Worm (Caenorhabditis elegans): ENCODE measurements around the gene C35C5.8.

DNA sequence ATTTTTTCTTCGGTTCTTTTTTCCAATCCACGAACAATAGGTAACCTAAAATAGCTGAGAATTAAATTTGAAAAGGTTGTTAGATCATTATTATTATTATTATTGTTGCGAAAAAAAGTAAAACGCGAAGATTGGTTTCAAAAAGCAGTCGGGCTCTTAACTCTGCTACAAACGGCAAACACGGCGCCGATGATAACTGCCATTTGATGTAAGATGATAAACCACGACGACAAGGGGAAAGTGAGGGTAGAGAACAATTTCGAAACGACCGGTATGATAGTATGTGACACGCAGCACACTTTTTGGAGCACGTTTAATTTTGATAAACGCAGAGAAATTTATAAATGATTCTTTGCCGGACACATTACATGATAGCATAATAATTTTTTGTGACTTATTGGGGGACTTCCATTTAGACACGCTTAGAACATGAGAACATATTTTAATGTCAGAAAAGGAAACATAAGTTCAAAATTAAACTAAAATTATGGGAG is 14.3 kb upstream of the C35C5.8 start, which contains the start of gene hpo-34:
- no peak for TF ChIP-seq snpc-4 (tag; optimal IDR thresholded peaks at IDR 0.05)
- no peak for TF ChIP-seq elt-3 (tag; optimal IDR thresholded peaks at IDR 0.05)
- no peak for TF ChIP-seq mep-1 (tag; optimal IDR thresholded peaks at IDR 0.05)
- no peak for TF ChIP-seq unc-39 (tag; optimal IDR thresholded peaks at IDR 0.05)
- no peak for TF ChIP-seq nhr-28 (tag; optimal IDR thresholded peaks at IDR 0.05)
- no peak for TF ChIP-seq ztf-11 (tag; optimal IDR thresholded peaks at IDR 0.05)
- TF ChIP-seq unc-62 (GFP tag; optimal IDR thresholded peaks at IDR 0.05) = no peak
- TF ChIP-seq lsy-2 (tag; optimal IDR thresholded peaks at IDR 0.05) = no peak
- no peak for TF ChIP-seq lin-13 (tag; optimal IDR thresholded peaks at IDR 0.05)
- no peak for TF ChIP-seq elt-1 (tag; optimal IDR thresholded peaks at IDR 0.05; ENCODE audit: borderline replicate concordance, insufficient read depth)
- no peak for TF ChIP-seq pha-4 (tag; optimal IDR thresholded peaks at IDR 0.05)
- no peak for TF ChIP-seq nhr-237 (tag; optimal IDR thresholded peaks at IDR 0.05)
- TF ChIP-seq mab-5 (tag; optimal IDR thresholded peaks at IDR 0.05) = no peak
- no peak for TF ChIP-seq nhr-76 (tag; optimal IDR thresholded peaks at IDR 0.05)

Measured in whole organism, mixed stage, embryonic.